Fruit fly (Drosophila melanogaster): ENCODE data around the gene Ugt35B1.

The Ugt35B1 gene

DNA sequence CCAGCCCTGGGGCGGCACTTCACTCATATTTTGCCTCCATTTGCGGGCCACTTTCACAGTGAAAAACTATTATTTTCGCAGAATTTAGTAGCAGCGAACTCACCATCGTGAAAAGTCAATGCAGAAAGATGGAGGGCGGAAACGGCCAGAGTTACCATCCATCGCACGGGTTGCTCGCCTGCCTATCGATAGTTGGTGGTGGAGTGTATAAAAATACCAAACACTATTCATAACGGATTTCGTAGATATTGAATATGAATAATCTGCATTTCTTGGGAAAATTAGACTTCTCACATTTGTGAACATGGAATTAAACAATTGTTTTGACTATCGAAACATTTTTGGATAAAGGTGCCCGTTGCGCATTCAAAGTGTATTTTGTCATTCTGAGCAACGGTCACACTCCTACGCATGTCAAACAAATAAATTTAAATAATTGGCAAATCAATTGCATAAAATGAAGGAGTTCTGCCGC, 46.1 kb upstream of the Ugt35B1 start, which contains the start of the genes RpS25 and CG4820 (continued):
- TF ChIP-seq Dbx (GFP tag; IDR thresholded peaks at IDR 0.05) (peak; percentile 92), gem (tag; optimal IDR thresholded peaks at IDR 0.05) (peak; percentile 80), ERR (GFP tag; optimal IDR thresholded peaks at IDR 0.05) (peak; percentile 77), CG6854 (GFP tag; optimal IDR thresholded peaks at IDR 0.05) (peak; percentile 90), Hr3 (GFP tag; optimal IDR thresholded peaks at IDR 0.05) (peak; percentile 71), Dip2 (GFP tag; IDR thresholded peaks at IDR 0.05) (no peak), Hr78 (GFP tag; optimal IDR thresholded peaks at IDR 0.05) (peak in 1 of 2 experiments; percentile 27), CG9797 (GFP tag; optimal IDR thresholded peaks at IDR 0.05) (peak; percentile 99), psq (GFP tag; optimal IDR thresholded peaks at IDR 0.05) (peak; percentile 75), cwo (GFP tag; optimal IDR thresholded peaks at IDR 0.05) (peak; percentile 73), CG4854 (GFP tag; optimal IDR thresholded peaks at IDR 0.05) (peak; percentile 83), lov (optimal IDR thresholded peaks at IDR 0.05) (no peak), lov (GFP tag; IDR thresholded peaks at IDR 0.05) (peak; percentile 89), exex (tag; optimal IDR thresholded peaks at IDR 0.05) (peak; percentile 69), CG8478 (optimal IDR thresholded peaks at IDR 0.05) (no peak), CG42726 (GFP tag; IDR thresholded peaks at IDR 0.05; ENCODE audit: partially characterized antibody) (peak; percentile 69), bigmax (GFP tag; optimal IDR thresholded peaks at IDR 0.05) (peak; percentile 92), Fer3 (tag; optimal IDR thresholded peaks at IDR 0.05) (peak; percentile 91), knrl (GFP tag; IDR thresholded peaks at IDR 0.05; ENCODE audit: partially characterized antibody) (peak; percentile 91), zfh1 (GFP tag; IDR thresholded peaks at IDR 0.05) (peak; percentile 87), E2f1 (GFP tag; IDR thresholded peaks at IDR 0.05) (peak; percentile 78), vnd (GFP tag; IDR thresholded peaks at IDR 0.05; ENCODE audit: partially characterized antibody) (peak; percentile 82), sens-2 (GFP tag; IDR thresholded peaks at IDR 0.05) (peak; percentile 89), CG7987 (GFP tag; optimal IDR thresholded peaks at IDR 0.05) (peak; percentile 98), br (optimal IDR thresholded peaks at IDR 0.05) (no peak), CG4404 (GFP tag; IDR thresholded peaks at IDR 0.05) (peak; percentile 35; the same call in 1 of the 2 replicates), CG11696 (GFP tag; IDR thresholded peaks at IDR 0.05) (peak; percentile 42), CG11723 (GFP tag; optimal IDR thresholded peaks at IDR 0.05) (peak; percentile 88), GATAe (GFP tag; conservative IDR thresholded peaks at IDR 0.05) (peak; percentile 70), Doc3 (GFP tag; IDR thresholded peaks at IDR 0.05; ENCODE audit: partially characterized antibody) (peak; percentile 86), CTCF (GFP tag; optimal IDR thresholded peaks at IDR 0.05) (peak; percentile 69), otp (GFP tag; IDR thresholded peaks at IDR 0.05) (peak; percentile 90), CG12744 (GFP tag; optimal IDR thresholded peaks at IDR 0.05) (peak; percentile 82), CG34376 (GFP tag; optimal IDR thresholded peaks at IDR 0.05) (peak; percentile 99), ATbp (GFP tag; optimal IDR thresholded peaks at IDR 0.05) (peak; percentile 87), fd64A (GFP tag; optimal IDR thresholded peaks at IDR 0.05) (peak; percentile 94), slou (GFP tag; optimal IDR thresholded peaks at IDR 0.05) (peak; percentile 88), Kr (GFP tag; optimal IDR thresholded peaks at IDR 0.05) (peak; percentile 72), fd102C (GFP tag; optimal IDR thresholded peaks at IDR 0.05) (peak; percentile 87), Abd-B (GFP tag; optimal IDR thresholded peaks at IDR 0.05) (peak; percentile 70), CG10267 (tag; optimal IDR thresholded peaks at IDR 0.05) (peak; percentile 89), CG34224 (GFP tag; IDR thresholded peaks at IDR 0.05; ENCODE audit: partially characterized antibody) (peak; percentile 88), sima (GFP tag; optimal IDR thresholded peaks at IDR 0.05) (peak; percentile 73), ems (GFP tag; optimal IDR thresholded peaks at IDR 0.05) (peak; percentile 79), CG9817 (tag; optimal IDR thresholded peaks at IDR 0.05) (peak; percentile 85), eve (GFP tag; optimal IDR thresholded peaks at IDR 0.05) (no peak), CG16863 (GFP tag; optimal IDR thresholded peaks at IDR 0.05) (peak; percentile 90), Myb (GFP tag; optimal IDR thresholded peaks at IDR 0.05) (peak; percentile 82), pzg (GFP tag; optimal IDR thresholded peaks at IDR 0.05) (peak; percentile 98), C15 (GFP tag; IDR thresholded peaks at IDR 0.05) (peak; percentile 57; the same call in 1 of the 3 replicates), rib (GFP tag; IDR thresholded peaks at IDR 0.05) (peak; percentile 67)
